Fruit fly (Drosophila melanogaster) whole organism: ENCODE measurements around the gene ChAT.

Source experiments
- CG8478 ChIP-seq: fragments of >200 bp; optimal IDR thresholded peaks from 2 replicates; lab custom pipeline; 2018; ENCODE audit warnings: inconsistent platforms
- Dll ChIP-seq: fragments of >200 bp; optimal IDR thresholded peaks from 2 replicates; lab custom pipeline; 2017
- EcR ChIP-seq, 2 experiments: fragments of >200 bp; optimal IDR thresholded peaks; 2 replicates each; lab custom pipeline; 2017; ENCODE audit warnings: missing biosample characterization in 2 of 2, missing genetic modification characterization in 2 of 2, missing genetic modification reagents in 2 of 2
- pan ChIP-seq: fragments of >200 bp; optimal IDR thresholded peaks from 2 replicates; lab custom pipeline; 2017
- psq ChIP-seq: fragments of >200 bp; optimal IDR thresholded peaks from 2 replicates; lab custom pipeline; 2017
- usp ChIP-seq: fragments of >200 bp; optimal IDR thresholded peaks from 2 replicates; lab custom pipeline; 2017; ENCODE audit warnings: missing biosample characterization, missing genetic modification characterization, mixed read lengths

DNA sequence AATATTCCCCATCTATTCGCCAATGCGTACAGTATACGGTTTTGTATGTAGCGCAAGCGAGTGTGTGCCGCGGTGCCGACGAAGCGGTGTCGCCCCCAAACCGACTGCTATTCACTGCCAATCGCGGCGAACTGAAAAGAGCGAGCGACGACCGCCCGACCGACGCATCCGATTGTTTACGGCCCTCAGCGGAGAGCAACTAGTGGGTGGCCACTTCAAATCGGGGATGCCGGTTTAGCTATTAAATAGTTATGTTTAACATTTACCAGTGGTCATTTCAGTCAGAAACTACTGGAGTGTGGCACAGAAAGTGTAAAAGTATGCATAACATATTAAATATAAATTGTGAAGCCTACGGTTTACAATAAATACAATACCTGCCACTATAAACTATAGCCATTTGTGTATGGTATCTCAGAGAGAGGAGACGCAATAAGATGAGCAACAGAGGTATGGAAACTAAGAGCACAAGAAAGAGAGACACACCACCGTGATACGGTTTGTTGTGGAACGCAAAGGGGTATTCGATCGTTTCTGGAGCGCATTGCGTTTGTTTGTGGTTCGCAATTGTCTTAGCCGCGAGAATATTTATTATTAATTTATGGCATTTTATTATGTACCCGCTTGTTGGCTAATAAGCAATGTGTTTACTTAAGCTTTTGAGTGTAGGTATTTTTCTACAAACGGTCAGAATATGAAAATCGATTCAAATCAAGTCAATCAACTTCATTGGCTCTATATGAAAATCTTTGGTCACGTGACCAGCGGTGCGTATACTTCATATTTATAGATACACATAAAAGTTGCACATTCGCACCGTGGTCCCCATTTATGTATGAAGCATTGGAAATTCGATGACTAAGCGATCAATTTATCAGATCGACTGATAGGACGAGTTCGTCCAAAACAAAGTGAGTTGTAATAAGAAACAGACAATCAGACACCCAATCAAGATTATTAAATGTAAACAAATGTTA, 35.0 kb downstream of the ChAT start:
- TF ChIP-seq EcR (GFP tag; optimal IDR thresholded peaks at IDR 0.05; lab: Kevin White, UChicago), result no peak
- no peak for TF ChIP-seq CG8478 (lab: Kevin White, UChicago)
- TF ChIP-seq psq, result no peak
- TF ChIP-seq pan (lab: Kevin White, UChicago), result no peak
- no peak for TF ChIP-seq usp (GFP tag; lab: Kevin White, UChicago)
- no peak for TF ChIP-seq Dll
